Worm (Caenorhabditis elegans) whole organism, L4/young adult: ENCODE data around the gene srg-21.

ENCODE experiments used
- dao-5 ChIP-seq: sonication (generic microtip); optimal IDR thresholded peaks from 2 replicates; lab custom pipeline; 2016; ENCODE audit warnings: missing genotype, missing genetic modification characterization, moderate library complexity, missing compliant biosample characterization
- him-1 ChIP-seq: sonication (generic microtip); optimal IDR thresholded peaks from 2 replicates; lab custom pipeline; 2016; ENCODE audit warnings: missing genotype, missing genetic modification reagents, missing genetic modification characterization, missing compliant biosample characterization

DNA sequence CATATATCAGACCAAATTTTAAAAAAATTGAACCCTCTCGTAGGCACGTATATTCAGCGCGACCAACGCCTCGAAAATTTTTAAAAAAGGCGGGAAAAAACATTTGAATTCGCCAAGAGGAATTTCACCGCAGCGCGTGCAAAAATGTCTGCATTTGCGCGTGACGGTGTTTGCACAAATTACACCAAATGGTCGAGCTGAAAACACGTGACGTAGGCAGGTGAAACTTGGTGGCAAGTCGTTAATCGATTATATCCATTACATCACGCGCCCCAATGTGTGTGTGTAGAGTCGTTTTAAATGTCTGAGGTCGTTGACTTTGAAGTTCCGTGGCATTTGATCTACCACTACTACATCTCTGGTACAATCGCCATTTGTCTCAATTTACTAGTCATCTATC is 40.5 kb downstream of the srg-21 start, which contains the start of gene sri-31:
- TF ChIP-seq him-1 (tag; lab: Kevin White, UChicago), result no peak
- TF ChIP-seq dao-5 (tag; lab: Kevin White, UChicago), result no peak
